Fruit fly (Drosophila melanogaster): ENCODE data around the gene hb.

The hb gene

DNA sequence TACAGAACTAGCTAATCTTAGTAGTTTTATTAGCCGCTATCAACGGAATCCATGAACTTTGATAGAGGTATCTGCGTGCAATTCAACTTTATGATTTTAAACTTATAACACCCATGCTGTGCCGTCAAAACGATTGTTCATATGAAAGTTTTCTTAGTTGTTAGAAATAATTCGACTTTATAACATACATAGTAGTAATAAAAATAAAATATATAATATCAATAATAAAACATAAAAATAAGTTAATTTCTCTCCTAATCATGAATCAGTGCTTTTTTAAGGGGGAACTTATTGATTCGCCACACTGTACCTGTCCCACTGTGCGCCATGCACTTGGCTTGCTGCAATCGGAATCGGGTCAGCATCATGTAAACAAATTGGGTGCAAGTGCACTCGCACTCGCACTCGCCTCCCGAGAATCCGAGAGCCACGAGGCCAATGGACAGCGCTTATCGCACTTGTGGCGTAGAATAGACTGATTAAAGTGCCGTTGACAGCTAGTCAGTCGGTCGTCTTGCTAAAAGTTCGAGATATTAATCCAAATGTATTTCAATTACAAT, 14.3 kb upstream of the hb start (continued):
- TF ChIP-seq CG17328 (GFP tag; IDR thresholded peaks at IDR 0.05) (peak; percentile 7; the same call in 1 of the 2 replicates), Asciz (GFP tag; optimal IDR thresholded peaks at IDR 0.05) (peak; percentile 41), br (optimal IDR thresholded peaks at IDR 0.05) (no peak), ssp (GFP tag; IDR thresholded peaks at IDR 0.05) (no peak), CG7839 (tag; optimal IDR thresholded peaks at IDR 0.05) (peak; percentile 24), CG15601 (tag; optimal IDR thresholded peaks at IDR 0.05) (peak; percentile 4), gro (GFP tag; optimal IDR thresholded peaks at IDR 0.05) (no peak), CG18599 (GFP tag; optimal IDR thresholded peaks at IDR 0.05) (peak; percentile 12), dmrt99B (tag; optimal IDR thresholded peaks at IDR 0.05) (peak; percentile 41), CG2889 (GFP tag; IDR thresholded peaks at IDR 0.05) (0 out of 3 replicates have a peak, but pooled peaks have one; percentile 23), Xrp1 (GFP tag; IDR thresholded peaks at IDR 0.05) (no peak), Drgx (GFP tag; IDR thresholded peaks at IDR 0.05) (peak; percentile 4; the same call in 1 of the 2 replicates), CG10147 (GFP tag; optimal IDR thresholded peaks at IDR 0.05) (no peak), bowl (GFP tag; IDR thresholded peaks at IDR 0.05) (0 out of 2 replicates have a peak, but pooled peaks have one; percentile 12), Med (GFP tag) (peak; percentile 5), CG10366 (GFP tag; IDR thresholded peaks at IDR 0.05) (no peak), nmo (GFP tag; optimal IDR thresholded peaks at IDR 0.05) (peak; percentile 29), trh (GFP tag; optimal IDR thresholded peaks at IDR 0.05) (no peak), CG11456 (GFP tag; IDR thresholded peaks at IDR 0.05) (no peak), Sox102F (GFP tag; optimal IDR thresholded peaks at IDR 0.05) (peak; percentile 61), Stat92E (GFP tag; optimal IDR thresholded peaks at IDR 0.05) (no peak), mld (GFP tag; IDR thresholded peaks at IDR 0.05; ENCODE audit: partially characterized antibody) (no peak), CG34376 (GFP tag; optimal IDR thresholded peaks at IDR 0.05) (peak; percentile 39)

DNA sequence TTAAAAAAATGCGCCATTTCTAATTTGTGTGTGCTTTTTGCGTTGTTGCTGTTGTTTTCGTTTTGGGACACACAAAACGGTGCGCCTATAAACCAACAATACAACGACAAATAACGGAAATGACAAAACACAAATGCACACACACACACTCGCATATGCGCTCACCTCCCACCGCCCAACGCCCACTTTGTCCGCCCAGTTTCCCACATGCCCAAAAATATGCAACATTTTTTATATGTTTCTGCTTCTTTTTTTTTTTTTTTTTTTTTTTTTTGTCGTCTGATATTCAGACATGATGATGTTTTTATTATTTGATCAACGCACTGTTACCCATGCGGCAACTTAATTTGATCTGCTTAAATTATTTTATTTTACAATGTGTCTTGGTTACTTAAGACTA, 9.5 kb upstream of the hb start:
- TF ChIP-seq slp2 (GFP tag; optimal IDR thresholded peaks at IDR 0.05) (no peak), Tbp (GFP tag; optimal IDR thresholded peaks at IDR 0.05) (no peak), ttk (GFP tag; IDR thresholded peaks at IDR 0.05) (0 out of 2 replicates have a peak, but pooled peaks have one; percentile 22), chn (GFP tag; optimal IDR thresholded peaks at IDR 0.05) (peak; percentile 68), cwo (GFP tag; optimal IDR thresholded peaks at IDR 0.05) (no peak), CG17359 (tag; optimal IDR thresholded peaks at IDR 0.05) (peak; percentile 81), cg (GFP tag; optimal IDR thresholded peaks at IDR 0.05) (peak; percentile 42), CG3065 (GFP tag; optimal IDR thresholded peaks at IDR 0.05) (peak; percentile 78), ci (GFP tag; IDR thresholded peaks at IDR 0.05) (peak; percentile 47; the same call in 1 of the 3 replicates)

DNA sequence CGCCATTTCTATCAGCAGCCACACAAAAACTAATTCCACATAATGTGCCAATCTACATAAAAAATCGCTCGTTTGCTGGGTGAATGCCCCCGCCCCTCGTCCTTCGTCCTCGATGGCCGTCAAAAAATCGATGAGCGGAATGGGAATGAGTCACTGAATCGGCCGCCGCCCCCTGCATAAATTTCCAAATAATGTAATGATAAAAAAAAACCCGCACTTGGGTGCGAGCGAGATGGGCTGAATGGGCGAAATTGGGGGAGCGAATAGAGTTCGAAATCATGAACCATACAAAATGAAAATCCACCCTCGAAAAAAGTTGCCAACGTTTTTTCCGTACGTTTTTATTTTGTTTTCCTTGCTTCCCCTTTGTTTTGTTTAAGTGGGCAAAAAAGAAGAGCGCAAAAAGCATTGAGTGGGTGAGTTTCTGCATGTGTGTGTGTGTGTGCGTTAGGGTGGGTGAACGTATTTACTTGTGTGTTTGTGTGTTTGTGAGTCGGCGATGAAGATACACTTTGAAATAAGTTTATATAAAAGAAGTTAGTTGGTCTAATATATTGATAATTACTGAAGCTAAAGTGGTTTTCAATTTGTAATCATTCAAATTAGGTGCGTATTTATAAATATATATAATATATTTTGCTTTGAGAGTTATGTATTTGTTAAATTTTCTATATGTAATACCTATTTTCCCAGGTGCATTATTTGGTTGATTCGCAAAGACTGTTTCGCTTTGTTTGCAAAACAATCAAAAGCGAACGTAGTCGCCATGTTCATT, 7.9 kb upstream of the hb start:
- TF ChIP-seq Doc3 (GFP tag; IDR thresholded peaks at IDR 0.05; ENCODE audit: partially characterized antibody) (no peak), CG10366 (GFP tag; IDR thresholded peaks at IDR 0.05) (no peak), CG9797 (GFP tag; optimal IDR thresholded peaks at IDR 0.05) (no peak), CG1024 (GFP tag; IDR thresholded peaks at IDR 0.05) (no peak), CG1832 (GFP tag; optimal IDR thresholded peaks at IDR 0.05) (peak; percentile 32), scrt (GFP tag; optimal IDR thresholded peaks at IDR 0.05) (no peak), cg (GFP tag; optimal IDR thresholded peaks at IDR 0.05) (peak; percentile 59), CG10147 (GFP tag; optimal IDR thresholded peaks at IDR 0.05) (no peak), CG3726 (GFP tag; IDR thresholded peaks at IDR 0.05) (no peak), p53 (GFP tag; optimal IDR thresholded peaks at IDR 0.05) (no peak), crol (GFP tag; IDR thresholded peaks at IDR 0.05) (0 out of 2 replicates have a peak, but pooled peaks have one; percentile 24), Max (GFP tag; optimal IDR thresholded peaks at IDR 0.05) (no peak), twi (tag; optimal IDR thresholded peaks at IDR 0.05) (no peak), CG3407 (GFP tag; optimal IDR thresholded peaks at IDR 0.05) (no peak), knrl (GFP tag; IDR thresholded peaks at IDR 0.05; ENCODE audit: partially characterized antibody) (no peak), CG12391 (tag; optimal IDR thresholded peaks at IDR 0.05) (peak; percentile 1), tgo (GFP tag; IDR thresholded peaks at IDR 0.05) (no peak), Nf-YC (tag; optimal IDR thresholded peaks at IDR 0.05) (peak; percentile 91)

Measured in whole organism, embryonic.